Fruit fly (Drosophila melanogaster): ENCODE results near the gene SH3PX1.

DNA sequence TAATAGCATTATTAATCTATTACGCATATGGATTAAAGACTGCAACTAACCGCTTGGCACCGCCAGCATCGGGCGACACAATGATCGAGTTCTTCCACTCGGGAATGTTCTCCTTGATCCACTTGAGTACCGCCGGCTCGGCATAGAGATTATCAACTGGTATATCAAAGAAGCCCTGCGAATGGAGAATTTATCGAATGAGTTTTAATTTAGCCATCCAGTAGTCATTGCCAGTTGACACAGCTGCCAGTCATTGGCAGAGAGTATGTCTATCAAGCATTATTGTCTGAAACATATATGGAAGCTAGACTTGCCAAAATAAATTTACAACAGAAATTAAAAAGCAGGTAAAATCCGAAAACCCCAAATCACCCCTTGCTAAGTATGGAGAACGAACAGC is 28.8 kb downstream of the SH3PX1 start, which contains the start of gene CG16719:
- TF ChIP-seq fd85E (GFP tag; optimal IDR thresholded peaks at IDR 0.05): no peak
- TF ChIP-seq CG8119 (GFP tag; IDR thresholded peaks at IDR 0.05): no peak
- TF ChIP-seq spab (GFP tag; optimal IDR thresholded peaks at IDR 0.05): no peak
- no peak for TF ChIP-seq Sox15 (GFP tag; optimal IDR thresholded peaks at IDR 0.05)
- no peak for TF ChIP-seq fkh (GFP tag; optimal IDR thresholded peaks at IDR 0.05)
- no peak for TF ChIP-seq lz (GFP tag; optimal IDR thresholded peaks at IDR 0.05)
- no peak for TF ChIP-seq fd59A (GFP tag; optimal IDR thresholded peaks at IDR 0.05)
- TF ChIP-seq CG6792 (GFP tag; optimal IDR thresholded peaks at IDR 0.05): no peak
- TF ChIP-seq CG10669 (GFP tag; optimal IDR thresholded peaks at IDR 0.05): no peak
- TF ChIP-seq CG6163 (GFP tag; IDR thresholded peaks at IDR 0.05): no peak
- TF ChIP-seq CG3032 (tag; optimal IDR thresholded peaks at IDR 0.05): no peak
